Fruit fly (Drosophila melanogaster) whole organism, embryonic: ENCODE results near the gene tinc.

Source experiments
- CG10462 ChIP-seq: fragments of 200-800 bp; sonication (Bioruptor generic); optimal IDR thresholded peaks from 2 replicates; lab custom pipeline; 2016; ENCODE audit warnings: missing biosample characterization, missing genetic modification characterization
- CG10543 ChIP-seq: fragments of 200-800 bp; sonication (Bioruptor generic); optimal IDR thresholded peaks from 3 replicates; lab custom pipeline; 2017; ENCODE audit warnings: missing biosample characterization, mild to moderate bottlenecking, missing genetic modification characterization, moderate library complexity
- CG13624 ChIP-seq: fragments of 200-800 bp; sonication (Bioruptor generic); optimal IDR thresholded peaks from 2 replicates; lab custom pipeline; 2016; ENCODE audit warnings: missing biosample characterization, missing genetic modification characterization
- CG15514 ChIP-seq: fragments of 200-800 bp; sonication (Bioruptor generic); optimal IDR thresholded peaks from 3 replicates; lab custom pipeline; 2017; ENCODE audit warnings: missing biosample characterization, missing genetic modification characterization, mild to moderate bottlenecking, moderate library complexity, missing genetic modification reagents
- CG15696 ChIP-seq: fragments of 200-800 bp; sonication (Bioruptor generic); optimal IDR thresholded peaks from 2 replicates; lab custom pipeline; 2019; ENCODE audit warnings: missing biosample characterization, mild to moderate bottlenecking, missing genetic modification characterization, moderate library complexity
- CG1647 ChIP-seq: fragments of 200-800 bp; sonication (Bioruptor generic); optimal IDR thresholded peaks from 3 replicates; lab custom pipeline; 2016; ENCODE audit warnings: missing biosample characterization, missing genetic modification characterization
- CG16779 ChIP-seq: fragments of 200-800 bp; sonication (Bioruptor generic); IDR thresholded peaks from 2 replicates; pipeline ENCODE4 v1.3.6; 2022; ENCODE audit warnings: missing biosample characterization, missing genetic modification characterization
- CG16815 ChIP-seq: fragments of 200-800 bp; sonication (Bioruptor generic); optimal IDR thresholded peaks from 3 replicates; lab custom pipeline; 2017; ENCODE audit warnings: missing biosample characterization, mild to moderate bottlenecking, missing genetic modification characterization
- CG1792 ChIP-seq: fragments of 200-800 bp; sonication (Bioruptor generic); optimal IDR thresholded peaks from 2 replicates; lab custom pipeline; 2016; ENCODE audit warnings: missing biosample characterization, missing genetic modification characterization
- CG2678 ChIP-seq: fragments of 200-800 bp; sonication (Bioruptor generic); optimal IDR thresholded peaks from 3 replicates; lab custom pipeline; 2019; ENCODE audit warnings: missing biosample characterization, mild to moderate bottlenecking, missing genetic modification characterization, moderate library complexity
- CG3407 ChIP-seq: fragments of 200-800 bp; sonication (Bioruptor generic); optimal IDR thresholded peaks from 2 replicates; lab custom pipeline; 2018; ENCODE audit warnings: missing biosample characterization, mild to moderate bottlenecking, missing genetic modification characterization
- CG6654 ChIP-seq: fragments of 200-800 bp; sonication (Bioruptor generic); optimal IDR thresholded peaks from 2 replicates; lab custom pipeline; 2017; ENCODE audit warnings: missing biosample characterization, mild to moderate bottlenecking, missing genetic modification characterization
- CG7839 ChIP-seq: fragments of 200-800 bp; sonication (Bioruptor generic); optimal IDR thresholded peaks from 3 replicates; lab custom pipeline; 2018; ENCODE audit warnings: missing biosample characterization, mild to moderate bottlenecking, missing genetic modification characterization, moderate library complexity
- CG7987 ChIP-seq: fragments of 200-800 bp; sonication (Bioruptor generic); optimal IDR thresholded peaks from 2 replicates; lab custom pipeline; 2018; ENCODE audit warnings: missing biosample characterization, mild to moderate bottlenecking, missing genetic modification characterization, moderate library complexity
- CG8089 ChIP-seq: fragments of 200-800 bp; sonication (Bioruptor generic); optimal IDR thresholded peaks from 3 replicates; lab custom pipeline; 2016; ENCODE audit warnings: missing biosample characterization, missing genetic modification characterization
- CG8359 ChIP-seq: fragments of 200-800 bp; sonication (Bioruptor generic); optimal IDR thresholded peaks from 2 replicates; lab custom pipeline; 2017; ENCODE audit warnings: missing biosample characterization, mild to moderate bottlenecking, missing genetic modification characterization, borderline replicate concordance
- CG9215 ChIP-seq: fragments of 200-800 bp; sonication (Bioruptor generic); IDR thresholded peaks from 2 replicates; pipeline ENCODE4 v1.3.6; 2022; ENCODE audit warnings: missing biosample characterization, missing genetic modification characterization
- CG9932 ChIP-seq: fragments of 200-800 bp; sonication (Bioruptor generic); IDR thresholded peaks from 2 replicates; pipeline ENCODE4 v1.3.6; 2022; ENCODE audit warnings: missing biosample characterization, missing genetic modification characterization
- Deaf1 ChIP-seq: fragments of 200-800 bp; optimal IDR thresholded peaks from 3 replicates; lab custom pipeline; 2019; ENCODE audit warnings: missing biosample characterization, mild to moderate bottlenecking, missing genetic modification characterization, moderate library complexity
- Hmr ChIP-seq: fragments of 200-800 bp; sonication (Bioruptor generic); optimal IDR thresholded peaks from 3 replicates; lab custom pipeline; 2017; ENCODE audit warnings: mild to moderate bottlenecking, missing biosample characterization, missing genetic modification reagents, missing genetic modification characterization
- Hr78 ChIP-seq, 2 experiments: fragments of 200-800 bp in 1 of 2; fragments of >200 bp in 1 of 2; sonication (Bioruptor generic) in 1 of 2; optimal IDR thresholded peaks; 2 replicates each; lab custom pipeline; 2017 to 2019; ENCODE audit warnings: missing biosample characterization in 2 of 2, missing genetic modification characterization in 2 of 2, mild to moderate bottlenecking in 1 of 2, moderate library complexity in 1 of 2
- Myb ChIP-seq: fragments of 200-800 bp; sonication (Bioruptor generic); optimal IDR thresholded peaks from 2 replicates; lab custom pipeline; 2016; ENCODE audit warnings: missing biosample characterization, missing genetic modification characterization
- Neu2 ChIP-seq: fragments of 200-800 bp; sonication (Bioruptor generic); optimal IDR thresholded peaks from 3 replicates; lab custom pipeline; 2016; ENCODE audit warnings: missing biosample characterization, missing genetic modification characterization, borderline replicate concordance
- Ravus ChIP-seq: fragments of 200-800 bp; sonication (Bioruptor generic); IDR thresholded peaks from 2 replicates; pipeline ENCODE4 v1.3.6; 2022; ENCODE audit warnings: missing biosample characterization, missing genetic modification characterization
- TFAM ChIP-seq: fragments of 200-800 bp; sonication (Bioruptor generic); optimal IDR thresholded peaks from 2 replicates; lab custom pipeline; 2017; ENCODE audit warnings: missing biosample characterization, missing genetic modification characterization, inconsistent platforms
- Usf ChIP-seq: fragments of 200-800 bp; sonication (Bioruptor generic); optimal IDR thresholded peaks from 2 replicates; lab custom pipeline; 2017; ENCODE audit warnings: missing genotype, missing biosample characterization, missing genetic modification characterization
- ac ChIP-seq: fragments of 200-800 bp; sonication (Bioruptor generic); optimal IDR thresholded peaks from 3 replicates; lab custom pipeline; 2017; ENCODE audit warnings: missing biosample characterization, mild to moderate bottlenecking, missing genetic modification characterization
- bab2 ChIP-seq: fragments of 200-800 bp; sonication (Bioruptor generic); optimal IDR thresholded peaks from 2 replicates; lab custom pipeline; 2016; ENCODE audit warnings: missing biosample characterization, missing genetic modification characterization
- bbx ChIP-seq: fragments of 200-800 bp; sonication (Bioruptor generic); IDR thresholded peaks from 2 replicates; pipeline ENCODE4 v1.3.6; 2022; ENCODE audit warnings: missing biosample characterization, missing genetic modification characterization; ENCODE audit not compliant: partially characterized antibody
- btn ChIP-seq: fragments of 200-800 bp; sonication (Bioruptor generic); optimal IDR thresholded peaks from 2 replicates; lab custom pipeline; 2016; ENCODE audit warnings: missing biosample characterization, missing genetic modification characterization
- chm ChIP-seq: fragments of 200-800 bp; sonication (Bioruptor generic); IDR thresholded peaks from 2 replicates; pipeline ENCODE4 v1.3.6; 2022; ENCODE audit warnings: missing biosample characterization, missing genetic modification characterization
- da ChIP-seq: fragments of 200-800 bp; sonication (Bioruptor generic); optimal IDR thresholded peaks from 2 replicates; lab custom pipeline; 2016; ENCODE audit warnings: missing biosample characterization, missing genetic modification characterization
- dati ChIP-seq: fragments of 200-800 bp; sonication (Bioruptor generic); IDR thresholded peaks from 2 replicates; pipeline ENCODE4 v1.3.6; 2022; ENCODE audit warnings: missing biosample characterization, missing genetic modification characterization
- fd96Cb ChIP-seq: fragments of 200-800 bp; sonication (Bioruptor generic); optimal IDR thresholded peaks from 2 replicates; lab custom pipeline; 2018; ENCODE audit warnings: missing biosample characterization, mild to moderate bottlenecking, missing genetic modification characterization, moderate library complexity
- gfzf ChIP-seq: fragments of 200-800 bp; sonication (Bioruptor generic); optimal IDR thresholded peaks from 2 replicates; lab custom pipeline; 2016; ENCODE audit warnings: missing biosample characterization, mild to moderate bottlenecking, missing genetic modification characterization, moderate library complexity
- klu ChIP-seq: fragments of 200-800 bp; sonication (Bioruptor generic); IDR thresholded peaks from 2 replicates; pipeline ENCODE4 v1.3.6; 2022; ENCODE audit warnings: missing biosample characterization, missing genetic modification characterization
- lov ChIP-seq, 2 experiments: fragments of 200-800 bp in 1 of 2; fragments of >200 bp in 1 of 2; sonication (Bioruptor generic) in 1 of 2; IDR thresholded peaks in 1 of 2; optimal IDR thresholded peaks in 1 of 2; 2 replicates in 1 of 2; 3 replicates in 1 of 2; pipeline versions ENCODE4 v1.3.6 to Lab custom; 2017 to 2022; ENCODE audit warnings: missing biosample characterization in 1 of 2, missing genetic modification characterization in 1 of 2
- mld ChIP-seq: fragments of 200-800 bp; sonication (Bioruptor generic); IDR thresholded peaks from 3 replicates; pipeline ENCODE4 v1.3.6; 2022; ENCODE audit warnings: missing biosample characterization, missing genetic modification characterization; ENCODE audit not compliant: partially characterized antibody
- nmo ChIP-seq: fragments of 200-800 bp; sonication (Bioruptor generic); optimal IDR thresholded peaks from 2 replicates; lab custom pipeline; 2018; ENCODE audit warnings: missing biosample characterization, mild to moderate bottlenecking, missing genetic modification characterization, moderate library complexity
- onecut ChIP-seq: fragments of 200-800 bp; sonication (Bioruptor generic); IDR thresholded peaks from 2 replicates; pipeline ENCODE4 v1.3.6; 2022; ENCODE audit warnings: missing biosample characterization, missing genetic modification characterization
- phol ChIP-seq: fragments of 200-800 bp; sonication (Bioruptor generic); optimal IDR thresholded peaks from 3 replicates; lab custom pipeline; 2018; ENCODE audit warnings: missing biosample characterization, mild to moderate bottlenecking, missing genetic modification characterization, moderate library complexity
- sens ChIP-seq: fragments of 200-800 bp; sonication (Bioruptor generic); peaks from one replicate; lab custom pipeline; 2016; ENCODE audit warnings: missing biosample characterization, missing genetic modification characterization
- sna ChIP-seq: fragments of 200-800 bp; sonication (Bioruptor generic); IDR thresholded peaks from 2 replicates; pipeline ENCODE4 v1.3.6; 2022; ENCODE audit warnings: missing biosample characterization, missing genetic modification characterization; ENCODE audit not compliant: partially characterized antibody
- tin ChIP-seq: fragments of 200-800 bp; sonication (Bioruptor generic); optimal IDR thresholded peaks from 3 replicates; lab custom pipeline; 2016; ENCODE audit warnings: missing biosample characterization, missing genetic modification characterization
- unc-4 ChIP-seq: fragments of 200-800 bp; sonication (Bioruptor generic); IDR thresholded peaks from 2 replicates; pipeline ENCODE4 v1.3.6; 2022; ENCODE audit warnings: missing biosample characterization, missing genetic modification characterization; ENCODE audit not compliant: partially characterized antibody
- unpg ChIP-seq: fragments of 200-800 bp; sonication (Bioruptor generic); optimal IDR thresholded peaks from 3 replicates; lab custom pipeline; 2018; ENCODE audit warnings: missing biosample characterization, mild to moderate bottlenecking, missing genetic modification characterization, moderate library complexity
- zfh1 ChIP-seq: fragments of 200-800 bp; sonication (Bioruptor generic); IDR thresholded peaks from 3 replicates; pipeline ENCODE4 v1.3.6; 2022; ENCODE audit warnings: missing biosample characterization, missing genetic modification characterization
- zfh2 ChIP-seq: fragments of 200-800 bp; sonication (Bioruptor generic); optimal IDR thresholded peaks from 2 replicates; lab custom pipeline; 2016; ENCODE audit warnings: missing biosample characterization, missing genetic modification characterization

Gene tinc

dm6 chr3R:17787780-17788179, 23.6 kb upstream of the tinc start (continued):
- no peak for TF ChIP-seq CG9932
- no peak for TF ChIP-seq CG1647 (GFP tag; lab: Kevin White, UChicago)
- TF ChIP-seq phol: peak; percentile 2
- no peak for TF ChIP-seq CG15514 (GFP tag; lab: Kevin White, UChicago)
- no peak for TF ChIP-seq dati (GFP tag; lab: Robert Waterston, UW)
- no peak for TF ChIP-seq CG6654 (GFP tag; lab: Kevin White, UChicago)
- TF ChIP-seq nmo: peak; percentile 37
- TF ChIP-seq btn (GFP tag; lab: Kevin White, UChicago): no peak
- TF ChIP-seq ac: no peak
- no peak for TF ChIP-seq CG13624 (GFP tag; lab: Kevin White, UChicago)
- no peak for TF ChIP-seq CG15696 (tag; lab: Kevin White, UChicago)
- TF ChIP-seq TFAM: no peak
- no peak for TF ChIP-seq Deaf1
- no peak for TF ChIP-seq lov (optimal IDR thresholded peaks at IDR 0.05; lab: Kevin White, UChicago)
- no peak for TF ChIP-seq lov (GFP tag; IDR thresholded peaks at IDR 0.05; lab: Robert Waterston, UW)
- no peak for TF ChIP-seq gfzf (GFP tag; lab: Kevin White, UChicago)
- no peak for TF ChIP-seq da (GFP tag; lab: Kevin White, UChicago)
- no peak for TF ChIP-seq CG10462 (GFP tag; lab: Kevin White, UChicago)
- no peak for TF ChIP-seq CG8359 (GFP tag; lab: Kevin White, UChicago)
- no peak for TF ChIP-seq zfh1 (GFP tag; lab: Robert Waterston, UW)
- no peak for TF ChIP-seq klu (GFP tag; lab: Robert Waterston, UW)
- TF ChIP-seq CG16779 (GFP tag; lab: Robert Waterston, UW): no peak
- TF ChIP-seq CG3407: no peak
- TF ChIP-seq Hmr (GFP tag; lab: Kevin White, UChicago): no peak
- peak; percentile 13 for TF ChIP-seq CG7839 (tag; lab: Kevin White, UChicago)
- TF ChIP-seq CG8089 (GFP tag; lab: Kevin White, UChicago): no peak
- TF ChIP-seq Usf (GFP tag; lab: Kevin White, UChicago): no peak
- no peak for TF ChIP-seq bab2
- no peak for TF ChIP-seq CG7987
- no peak for TF ChIP-seq zfh2 (GFP tag; lab: Kevin White, UChicago)
- no peak for TF ChIP-seq Neu2 (GFP tag; lab: Kevin White, UChicago)
- TF ChIP-seq CG2678 (tag; lab: Kevin White, UChicago): peak; percentile 12
- TF ChIP-seq bbx: no peak
- no peak for TF ChIP-seq sens (GFP tag; lab: Kevin White, UChicago)
- TF ChIP-seq sna (GFP tag; lab: Robert Waterston, UW): no peak
- TF ChIP-seq fd96Cb (tag; lab: Kevin White, UChicago): peak; percentile 11
- no peak for TF ChIP-seq mld (GFP tag; lab: Robert Waterston, UW)
- TF ChIP-seq CG10543: no peak
- TF ChIP-seq CG1792 (GFP tag; lab: Kevin White, UChicago): no peak
- TF ChIP-seq unpg: peak; percentile 4
- no peak for TF ChIP-seq chm
- TF ChIP-seq onecut: no peak
- TF ChIP-seq CG9215 (GFP tag; lab: Robert Waterston, UW): no peak
- no peak for TF ChIP-seq unc-4
- no peak for TF ChIP-seq Ravus (GFP tag; lab: Robert Waterston, UW)
- no peak for TF ChIP-seq Myb (GFP tag; lab: Kevin White, UChicago)
- peak; percentile 4 for TF ChIP-seq tin
- TF ChIP-seq Hr78 (GFP tag; optimal IDR thresholded peaks at IDR 0.05; lab: Kevin White, UChicago): no peak
- TF ChIP-seq CG16815 (GFP tag; lab: Kevin White, UChicago): no peak
